Fruit fly (Drosophila melanogaster): ENCODE measurements around the gene mirr.

Gene mirr

DNA sequence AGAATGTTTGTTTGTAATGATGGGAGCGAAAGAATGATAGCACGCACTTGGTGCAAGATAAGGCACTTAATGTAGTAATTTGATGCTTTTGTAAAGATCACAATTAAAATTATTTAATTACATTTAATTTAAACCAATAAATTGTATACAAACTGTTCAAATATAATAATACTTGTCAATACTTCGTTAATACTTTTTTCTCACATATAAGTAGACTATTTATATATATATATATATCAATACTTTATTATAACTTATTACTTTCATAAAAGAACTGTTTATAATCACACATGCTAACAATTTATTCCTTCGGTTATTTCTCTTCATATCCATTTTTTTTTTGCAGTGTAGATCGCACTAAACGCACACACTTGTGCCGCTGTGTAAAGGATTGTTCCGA is 24.2 kb downstream of the mirr start:
- no peak for TF ChIP-seq Abd-B (GFP tag; optimal IDR thresholded peaks at IDR 0.05)
- no peak for TF ChIP-seq h (GFP tag; optimal IDR thresholded peaks at IDR 0.05)
- TF ChIP-seq Hr83 (GFP tag; optimal IDR thresholded peaks at IDR 0.05; ENCODE audit: poor library complexity, severe bottlenecking): no peak
- no peak for TF ChIP-seq tai (GFP tag; optimal IDR thresholded peaks at IDR 0.05)
- TF ChIP-seq Sp1 (GFP tag; optimal IDR thresholded peaks at IDR 0.05): no peak
- no peak for TF ChIP-seq CrebA (GFP tag; optimal IDR thresholded peaks at IDR 0.05; ENCODE audit: borderline replicate concordance)
- TF ChIP-seq N (GFP tag; optimal IDR thresholded peaks at IDR 0.05): no peak
- no peak for TF ChIP-seq jim (GFP tag; optimal IDR thresholded peaks at IDR 0.05)
- no peak for TF ChIP-seq sv (GFP tag; optimal IDR thresholded peaks at IDR 0.05)
- no peak for TF ChIP-seq pan (optimal IDR thresholded peaks at IDR 0.05)
- no peak for TF ChIP-seq dsf (GFP tag; optimal IDR thresholded peaks at IDR 0.05; ENCODE audit: borderline replicate concordance)
- no peak for TF ChIP-seq rgr (GFP tag; optimal IDR thresholded peaks at IDR 0.05)
- no peak for TF ChIP-seq ey (GFP tag; optimal IDR thresholded peaks at IDR 0.05)

dm6 chr3L:12720699-12721098 is 27.3 kb downstream of the mirr start:
- TF ChIP-seq psq (GFP tag; optimal IDR thresholded peaks at IDR 0.05): no peak
- TF ChIP-seq foxo (GFP tag; optimal IDR thresholded peaks at IDR 0.05): no peak
- TF ChIP-seq Rel (GFP tag; optimal IDR thresholded peaks at IDR 0.05): no peak
- no peak for TF ChIP-seq Rel (tag; optimal IDR thresholded peaks at IDR 0.05)
- TF ChIP-seq usp (GFP tag; optimal IDR thresholded peaks at IDR 0.05): no peak
- TF ChIP-seq Dfd (GFP tag; optimal IDR thresholded peaks at IDR 0.05): no peak
- TF ChIP-seq h (GFP tag; optimal IDR thresholded peaks at IDR 0.05): no peak
- no peak for TF ChIP-seq rgr (GFP tag; optimal IDR thresholded peaks at IDR 0.05)

- TF ChIP-seq HLH106 (tag; optimal IDR thresholded peaks at IDR 0.05) (peak; percentile 33), GATAd (GFP tag; optimal IDR thresholded peaks at IDR 0.05) (no peak), Vsx2 (GFP tag; optimal IDR thresholded peaks at IDR 0.05; ENCODE audit: partially characterized antibody) (no peak), Jra (GFP tag; optimal IDR thresholded peaks at IDR 0.05) (no peak), CG32264 (GFP tag; optimal IDR thresholded peaks at IDR 0.05) (no peak), ey (GFP tag; optimal IDR thresholded peaks at IDR 0.05) (peak; percentile 40), woc (GFP tag; optimal IDR thresholded peaks at IDR 0.05) (no peak), Hr78 (GFP tag; optimal IDR thresholded peaks at IDR 0.05) (no peak), CG9705 (GFP tag; optimal IDR thresholded peaks at IDR 0.05) (no peak), dl (GFP tag; optimal IDR thresholded peaks at IDR 0.05; ENCODE audit: insufficient read depth in 1 of 2, partially characterized antibody in 2 of 2) (no peak), Rel (GFP tag; optimal IDR thresholded peaks at IDR 0.05) (no peak), Rel (tag; optimal IDR thresholded peaks at IDR 0.05) (no peak), N (GFP tag; optimal IDR thresholded peaks at IDR 0.05) (no peak), sv (GFP tag; optimal IDR thresholded peaks at IDR 0.05) (no peak), sage (GFP tag; optimal IDR thresholded peaks at IDR 0.05) (peak; percentile 15), lola (GFP tag; optimal IDR thresholded peaks at IDR 0.05) (no peak), dsf (GFP tag; optimal IDR thresholded peaks at IDR 0.05; ENCODE audit: borderline replicate concordance) (no peak), jim (GFP tag; optimal IDR thresholded peaks at IDR 0.05) (no peak), rgr (GFP tag; optimal IDR thresholded peaks at IDR 0.05) (peak; percentile 6), tai (GFP tag; optimal IDR thresholded peaks at IDR 0.05) (no peak), Hr83 (GFP tag; optimal IDR thresholded peaks at IDR 0.05; ENCODE audit: poor library complexity, severe bottlenecking) (no peak), dmrt93B (GFP tag; optimal IDR thresholded peaks at IDR 0.05) (peak; percentile 28), Dif (GFP tag; optimal IDR thresholded peaks at IDR 0.05; ENCODE audit: partially characterized antibody) (no peak), br (GFP tag; optimal IDR thresholded peaks at IDR 0.05) (no peak), fru (GFP tag; optimal IDR thresholded peaks at IDR 0.05) (peak; percentile 65), psq (GFP tag; optimal IDR thresholded peaks at IDR 0.05) (peak; percentile 35), Sp1 (GFP tag; optimal IDR thresholded peaks at IDR 0.05) (peak; percentile 20), foxo (GFP tag; optimal IDR thresholded peaks at IDR 0.05) (peak in 1 of 2 experiments; percentile 59), brk (GFP tag; optimal IDR thresholded peaks at IDR 0.05) (peak; percentile 9), h (GFP tag; optimal IDR thresholded peaks at IDR 0.05) (peak; percentile 65), Mio (GFP tag; optimal IDR thresholded peaks at IDR 0.05) (no peak), Dfd (GFP tag; optimal IDR thresholded peaks at IDR 0.05) (no peak), Hnf4 (GFP tag; optimal IDR thresholded peaks at IDR 0.05) (peak; percentile 31), Myc (optimal IDR thresholded peaks at IDR 0.05) (no peak), pan (optimal IDR thresholded peaks at IDR 0.05) (no peak), usp (GFP tag; optimal IDR thresholded peaks at IDR 0.05) (no peak), OdsH (GFP tag; optimal IDR thresholded peaks at IDR 0.05) (no peak), CrebA (GFP tag; optimal IDR thresholded peaks at IDR 0.05; ENCODE audit: borderline replicate concordance) (no peak), Abd-B (GFP tag; optimal IDR thresholded peaks at IDR 0.05) (no peak)
These were observed 32.3 kb downstream of the mirr start for dm6 chr3L:12725749-12726148.

All from whole organism, wandering third instar larva.